Fruit fly (Drosophila melanogaster) whole organism, embryonic: ENCODE data around the gene side-IV.

Experiments
- CG10267 ChIP-seq: fragments of 200-800 bp; sonication (Bioruptor generic); optimal IDR thresholded peaks from 2 replicates; lab custom pipeline; 2018; ENCODE audit warnings: missing biosample characterization, mild to moderate bottlenecking, missing genetic modification characterization, moderate library complexity
- CG10274 ChIP-seq: fragments of 200-800 bp; sonication (Bioruptor generic); optimal IDR thresholded peaks from 3 replicates; lab custom pipeline; 2017; ENCODE audit warnings: missing biosample characterization, mild to moderate bottlenecking, missing genetic modification characterization
- CG11247 ChIP-seq: fragments of 200-800 bp; sonication (Bioruptor generic); IDR thresholded peaks from 2 replicates; pipeline ENCODE4 v1.3.6; 2022; ENCODE audit warnings: missing biosample characterization, missing genetic modification characterization
- CG12219 ChIP-seq: fragments of 200-800 bp; sonication (Bioruptor generic); optimal IDR thresholded peaks from 3 replicates; lab custom pipeline; 2018; ENCODE audit warnings: missing biosample characterization, mild to moderate bottlenecking, missing genetic modification characterization
- CG12659 ChIP-seq: fragments of 200-800 bp; sonication (Bioruptor generic); optimal IDR thresholded peaks from 3 replicates; lab custom pipeline; 2017; ENCODE audit warnings: mild to moderate bottlenecking, missing biosample characterization, missing genetic modification reagents, missing genetic modification characterization
- CG13775 ChIP-seq: fragments of 200-800 bp; sonication (Bioruptor generic); optimal IDR thresholded peaks from 3 replicates; lab custom pipeline; 2017; ENCODE audit warnings: missing biosample characterization, mild to moderate bottlenecking, missing genetic modification characterization
- CG14710 ChIP-seq: fragments of 200-800 bp; sonication (Bioruptor generic); optimal IDR thresholded peaks from 3 replicates; lab custom pipeline; 2019; ENCODE audit warnings: missing biosample characterization, mild to moderate bottlenecking, missing genetic modification characterization, moderate library complexity
- CG17186 ChIP-seq: fragments of 200-800 bp; sonication (Bioruptor generic); optimal IDR thresholded peaks from 3 replicates; lab custom pipeline; 2017; ENCODE audit warnings: missing biosample characterization, missing genetic modification reagents, missing genetic modification characterization
- CG17802 ChIP-seq: fragments of 200-800 bp; sonication (Bioruptor generic); optimal IDR thresholded peaks from 2 replicates; lab custom pipeline; 2018; ENCODE audit warnings: missing biosample characterization, mild to moderate bottlenecking, missing genetic modification characterization, moderate library complexity
- CG17912 ChIP-seq: fragments of 200-800 bp; sonication (Bioruptor generic); optimal IDR thresholded peaks from 2 replicates; lab custom pipeline; 2018; ENCODE audit warnings: missing biosample characterization, mild to moderate bottlenecking, missing genetic modification characterization
- CG2889 ChIP-seq: fragments of 200-800 bp; sonication (Bioruptor generic); IDR thresholded peaks from 3 replicates; pipeline ENCODE4 v1.3.6; 2022; ENCODE audit warnings: missing biosample characterization, missing genetic modification characterization
- CG3065 ChIP-seq: fragments of 200-800 bp; sonication (Bioruptor generic); optimal IDR thresholded peaks from 2 replicates; lab custom pipeline; 2016; ENCODE audit warnings: missing biosample characterization, missing genetic modification characterization
- CG31388 ChIP-seq: fragments of 200-800 bp; sonication (Bioruptor generic); optimal IDR thresholded peaks from 2 replicates; lab custom pipeline; 2016; ENCODE audit warnings: missing biosample characterization, missing genetic modification characterization
- CG33557 ChIP-seq: fragments of 200-800 bp; sonication (Bioruptor generic); optimal IDR thresholded peaks from 2 replicates; lab custom pipeline; 2019; ENCODE audit warnings: missing biosample characterization, mild to moderate bottlenecking, missing genetic modification characterization, moderate library complexity
- CG43689 ChIP-seq: fragments of 200-800 bp; sonication (Bioruptor generic); IDR thresholded peaks from 2 replicates; pipeline ENCODE4 v1.3.6; 2022; ENCODE audit warnings: missing biosample characterization, missing genetic modification characterization
- CG4730 ChIP-seq: fragments of 200-800 bp; sonication (Bioruptor generic); IDR thresholded peaks from 2 replicates; pipeline ENCODE4 v1.3.6; 2022; ENCODE audit warnings: missing biosample characterization, missing genetic modification characterization
- CG6689 ChIP-seq: fragments of 200-800 bp; sonication (Bioruptor generic); IDR thresholded peaks from 2 replicates; pipeline ENCODE4 v1.3.6; 2022; ENCODE audit warnings: missing biosample characterization, missing genetic modification characterization
- CG7271 ChIP-seq: fragments of 200-800 bp; sonication (Bioruptor generic); optimal IDR thresholded peaks from 2 replicates; lab custom pipeline; 2018; ENCODE audit warnings: missing biosample characterization, mild to moderate bottlenecking, missing genetic modification characterization, moderate library complexity
- CG7357 ChIP-seq: fragments of 200-800 bp; sonication (Bioruptor generic); IDR thresholded peaks from 3 replicates; pipeline ENCODE4 v1.3.6; 2022; ENCODE audit warnings: missing biosample characterization, missing genetic modification characterization
- CG8089 ChIP-seq: fragments of 200-800 bp; sonication (Bioruptor generic); optimal IDR thresholded peaks from 3 replicates; lab custom pipeline; 2016; ENCODE audit warnings: missing biosample characterization, missing genetic modification characterization
- CG8944 ChIP-seq: fragments of 200-800 bp; sonication (Bioruptor generic); optimal IDR thresholded peaks from 3 replicates; lab custom pipeline; 2016; ENCODE audit warnings: missing biosample characterization, missing genetic modification characterization
- CG9215 ChIP-seq: fragments of 200-800 bp; sonication (Bioruptor generic); IDR thresholded peaks from 2 replicates; pipeline ENCODE4 v1.3.6; 2022; ENCODE audit warnings: missing biosample characterization, missing genetic modification characterization
- CkIIα-i1 ChIP-seq: fragments of 200-800 bp; sonication (Bioruptor generic); IDR thresholded peaks from 2 replicates; pipeline ENCODE4 v1.3.6; 2022; ENCODE audit warnings: missing biosample characterization, missing genetic modification characterization
- D19B ChIP-seq: fragments of 200-800 bp; sonication (Bioruptor generic); optimal IDR thresholded peaks from 2 replicates; lab custom pipeline; 2017; ENCODE audit warnings: missing biosample characterization, mild to moderate bottlenecking, missing genetic modification characterization
- Dip2 ChIP-seq: fragments of 200-800 bp; sonication (Bioruptor generic); IDR thresholded peaks from 2 replicates; pipeline ENCODE4 v1.3.6; 2022; ENCODE audit warnings: missing biosample characterization, missing genetic modification characterization
- Hr39 ChIP-seq: fragments of >200 bp; optimal IDR thresholded peaks from 2 replicates; lab custom pipeline; 2017
- Jarid2 ChIP-seq: fragments of 200-800 bp; sonication (Bioruptor generic); optimal IDR thresholded peaks from 3 replicates; lab custom pipeline; 2017; ENCODE audit warnings: mild to moderate bottlenecking, missing biosample characterization, missing genetic modification reagents, missing genetic modification characterization
- Lim3 ChIP-seq: fragments of 200-800 bp; sonication (Bioruptor generic); IDR thresholded peaks from 2 replicates; pipeline ENCODE4 v1.3.6; 2022; ENCODE audit warnings: missing biosample characterization, missing genetic modification characterization
- Lpt ChIP-seq: fragments of >200 bp; optimal IDR thresholded peaks from 2 replicates; lab custom pipeline; 2018; ENCODE audit warnings: missing biosample characterization, missing genetic modification characterization
- PHDP ChIP-seq: fragments of 200-800 bp; sonication (Bioruptor generic); optimal IDR thresholded peaks from 3 replicates; lab custom pipeline; 2018; ENCODE audit warnings: missing biosample characterization, mild to moderate bottlenecking, missing genetic modification characterization, moderate library complexity
- Sin3A ChIP-seq: fragments of >200 bp; optimal IDR thresholded peaks from 2 replicates; lab custom pipeline; 2018
- da ChIP-seq: fragments of 200-800 bp; sonication (Bioruptor generic); optimal IDR thresholded peaks from 2 replicates; lab custom pipeline; 2016; ENCODE audit warnings: missing biosample characterization, missing genetic modification characterization
- dimm ChIP-seq: fragments of 200-800 bp; sonication (Bioruptor generic); IDR thresholded peaks from 2 replicates; pipeline ENCODE4 v1.3.6; 2022; ENCODE audit warnings: missing biosample characterization, missing genetic modification characterization
- dpn ChIP-seq, 2 experiments: fragments of 200-800 bp; sonication (Bioruptor generic); optimal IDR thresholded peaks; 3 replicates each; lab custom pipeline; 2016; ENCODE audit warnings: missing biosample characterization in 2 of 2, missing genetic modification characterization in 2 of 2
- fru ChIP-seq: fragments of >200 bp; optimal IDR thresholded peaks from 2 replicates; lab custom pipeline; 2017
- fu2 ChIP-seq: fragments of 200-800 bp; sonication (Bioruptor generic); optimal IDR thresholded peaks from 2 replicates; lab custom pipeline; 2016; ENCODE audit warnings: missing biosample characterization, missing genetic modification characterization
- gce ChIP-seq: fragments of 200-800 bp; sonication (Bioruptor generic); IDR thresholded peaks from 3 replicates; pipeline ENCODE4 v1.3.6; 2022; ENCODE audit warnings: missing biosample characterization, missing genetic modification characterization
- gcm ChIP-seq: fragments of 200-800 bp; sonication (Bioruptor generic); optimal IDR thresholded peaks from 2 replicates; lab custom pipeline; 2019; ENCODE audit warnings: missing biosample characterization, mild to moderate bottlenecking, missing genetic modification characterization, moderate library complexity
- gt ChIP-seq: fragments of 200-800 bp; sonication (Bioruptor generic); IDR thresholded peaks from 2 replicates; pipeline ENCODE4 v1.3.6; 2022; ENCODE audit warnings: missing biosample characterization, missing genetic modification characterization
- insv ChIP-seq, 2 experiments: fragments of 200-800 bp; sonication (Bioruptor generic); optimal IDR thresholded peaks; 3 replicates each; lab custom pipeline; 2016 to 2018; ENCODE audit warnings: missing biosample characterization in 2 of 2, missing genetic modification characterization in 2 of 2
- knrl ChIP-seq: fragments of 200-800 bp; sonication (Bioruptor generic); IDR thresholded peaks from 3 replicates; pipeline ENCODE4 v1.3.6; 2022; ENCODE audit warnings: missing biosample characterization, missing genetic modification characterization; ENCODE audit not compliant: partially characterized antibody
- lola ChIP-seq, 3 experiments: fragments of >200 bp in 2 of 3; fragments of 200-800 bp in 1 of 3; sonication (Bioruptor generic) in 1 of 3; optimal IDR thresholded peaks; 2 replicates each; lab custom pipeline; 2017 to 2019; ENCODE audit warnings: missing biosample characterization in 3 of 3, missing genetic modification characterization in 3 of 3, mild to moderate bottlenecking in 1 of 3, moderate library complexity in 1 of 3
- lov ChIP-seq, 2 experiments: fragments of 200-800 bp in 1 of 2; fragments of >200 bp in 1 of 2; sonication (Bioruptor generic) in 1 of 2; IDR thresholded peaks in 1 of 2; optimal IDR thresholded peaks in 1 of 2; 2 replicates in 1 of 2; 3 replicates in 1 of 2; pipeline versions ENCODE4 v1.3.6 to Lab custom; 2017 to 2022; ENCODE audit warnings: missing biosample characterization in 1 of 2, missing genetic modification characterization in 1 of 2
- oc ChIP-seq: fragments of 200-800 bp; sonication (Bioruptor generic); optimal IDR thresholded peaks from 2 replicates; lab custom pipeline; 2018; ENCODE audit warnings: missing biosample characterization, mild to moderate bottlenecking, missing genetic modification characterization, moderate library complexity
- p53 ChIP-seq: fragments of 200-800 bp; sonication (Bioruptor generic); optimal IDR thresholded peaks from 2 replicates; lab custom pipeline; 2016; ENCODE audit warnings: missing biosample characterization, missing genetic modification characterization
- pita ChIP-seq: fragments of 200-800 bp; sonication (Bioruptor generic); optimal IDR thresholded peaks from 2 replicates; lab custom pipeline; 2017; ENCODE audit warnings: missing biosample characterization, mild to moderate bottlenecking, missing genetic modification characterization
- pum ChIP-seq: fragments of 200-800 bp; sonication (Bioruptor generic); optimal IDR thresholded peaks from 2 replicates; lab custom pipeline; 2016; ENCODE audit warnings: missing biosample characterization, missing genetic modification characterization
- scrt ChIP-seq: fragments of 200-800 bp; sonication (Bioruptor generic); optimal IDR thresholded peaks from 2 replicates; lab custom pipeline; 2018; ENCODE audit warnings: missing biosample characterization, mild to moderate bottlenecking, missing genetic modification characterization, moderate library complexity
- slou ChIP-seq: fragments of 200-800 bp; sonication (Bioruptor generic); optimal IDR thresholded peaks from 3 replicates; lab custom pipeline; 2016; ENCODE audit warnings: missing biosample characterization, missing genetic modification characterization
- tap ChIP-seq: fragments of 200-800 bp; optimal IDR thresholded peaks from 3 replicates; lab custom pipeline; 2019; ENCODE audit warnings: missing biosample characterization, mild to moderate bottlenecking, missing genetic modification characterization, moderate library complexity
- tll ChIP-seq, 2 experiments: fragments of 200-800 bp in 1 of 2; fragments of >200 bp in 1 of 2; sonication (Bioruptor generic) in 1 of 2; optimal IDR thresholded peaks; 2 replicates each; lab custom pipeline; 2017 to 2019; ENCODE audit warnings: missing biosample characterization in 2 of 2, missing genetic modification characterization in 2 of 2, mild to moderate bottlenecking in 1 of 2, moderate library complexity in 1 of 2

Gene side-IV

DNA sequence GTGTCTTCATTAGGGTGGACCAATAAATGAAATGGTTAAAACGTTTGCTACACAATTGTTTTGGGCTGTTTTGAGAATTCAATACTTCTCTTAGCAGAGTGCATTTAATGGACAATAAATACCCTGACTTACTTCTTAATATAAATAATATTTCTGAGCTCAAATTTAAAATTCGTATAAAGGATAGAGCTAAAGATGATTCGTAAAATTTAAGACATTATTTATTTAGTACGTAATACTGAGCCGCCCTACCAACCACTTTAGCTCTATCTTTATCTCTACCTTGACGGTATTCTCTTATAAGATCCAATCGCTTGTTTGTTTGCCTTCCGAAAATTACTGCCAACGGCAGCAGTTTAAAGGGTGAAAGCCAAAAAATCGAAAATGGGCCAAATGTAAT is 16.8 kb upstream of the side-IV start (continued):
- TF ChIP-seq PHDP (tag; lab: Kevin White, UChicago) (peak; percentile 96), CG7357 (GFP tag; lab: Robert Waterston, UW) (no peak), CG7271 (tag; lab: Kevin White, UChicago) (peak; percentile 70), CG8944 (GFP tag; lab: Kevin White, UChicago) (peak; percentile 24), dpn (GFP tag; optimal IDR thresholded peaks at IDR 0.05; lab: Kevin White, UChicago) (peak; percentile 47 to 86), fru (lab: Kevin White, UChicago) (no peak), Jarid2 (peak; percentile 2), gt (GFP tag; lab: Robert Waterston, UW) (no peak), insv (GFP tag; optimal IDR thresholded peaks at IDR 0.05; lab: Kevin White, UChicago) (peak in 1 of 2 experiments; percentile 24), CG2889 (GFP tag; lab: Robert Waterston, UW) (peak; percentile 77; the same call in 2 of the 3 replicates), Dip2 (no peak), gce (0 out of 3 replicates have a peak, but pooled peaks have one; percentile 20), oc (peak; percentile 87), slou (GFP tag; lab: Kevin White, UChicago) (peak; percentile 13), Lim3 (peak; percentile 29; the same call in 1 of the 2 replicates), CG6689 (GFP tag; lab: Robert Waterston, UW) (peak; percentile 71), CG9215 (peak; percentile 39; the same call in 1 of the 2 replicates), tll (GFP tag; optimal IDR thresholded peaks at IDR 0.05; lab: Kevin White, UChicago) (no peak), CG31388 (GFP tag; lab: Kevin White, UChicago) (peak; percentile 42), dimm (peak; percentile 64), D19B (GFP tag; lab: Kevin White, UChicago) (peak; percentile 47), CG10267 (peak; percentile 75), CG17802 (peak; percentile 16), CG4730 (GFP tag; lab: Robert Waterston, UW) (peak; percentile 55), gcm (GFP tag; lab: Kevin White, UChicago) (peak; percentile 89), CG13775 (GFP tag; lab: Kevin White, UChicago) (peak; percentile 83), pita (GFP tag; lab: Kevin White, UChicago) (no peak), CG8089 (GFP tag; lab: Kevin White, UChicago) (peak; percentile 49), CG17186 (no peak), CG3065 (GFP tag; lab: Kevin White, UChicago) (peak; percentile 33), Lpt (GFP tag; lab: Kevin White, UChicago) (no peak), pum (GFP tag; lab: Kevin White, UChicago) (peak; percentile 29), CG11247 (GFP tag; lab: Robert Waterston, UW) (peak; percentile 49), Hr39 (lab: Kevin White, UChicago) (no peak), lov (optimal IDR thresholded peaks at IDR 0.05; lab: Kevin White, UChicago) (no peak), lov (GFP tag; IDR thresholded peaks at IDR 0.05; lab: Robert Waterston, UW) (no peak), CG12219 (GFP tag; lab: Kevin White, UChicago) (peak; percentile 93), knrl (GFP tag; lab: Robert Waterston, UW) (no peak), lola (GFP tag; optimal IDR thresholded peaks at IDR 0.05; lab: Kevin White, UChicago) (peak in 1 of 3 experiments; percentile 87), CkIIα-i1 (GFP tag; lab: Robert Waterston, UW) (no peak), p53 (GFP tag; lab: Kevin White, UChicago) (no peak), CG43689 (GFP tag; lab: Robert Waterston, UW) (peak; percentile 47; the same call in 1 of the 2 replicates), CG33557 (GFP tag; lab: Kevin White, UChicago) (peak; percentile 91), CG17912 (GFP tag; lab: Kevin White, UChicago) (no peak), Sin3A (lab: Kevin White, UChicago) (no peak), CG10274 (GFP tag; lab: Kevin White, UChicago) (peak; percentile 38), CG12659 (peak; percentile 87), scrt (peak; percentile 38), fu2 (peak; percentile 20), tap (tag; lab: Kevin White, UChicago) (peak; percentile 87), da (no peak), CG14710 (tag; lab: Kevin White, UChicago) (peak; percentile 77)
